Fruit fly (Drosophila melanogaster) whole organism, embryonic: ENCODE results near the gene Npc2f.

ENCODE experiments used
- Antp ChIP-seq: fragments of 200-800 bp; sonication (Bioruptor generic); optimal IDR thresholded peaks from 3 replicates; lab custom pipeline; 2016; ENCODE audit warnings: missing biosample characterization, missing genetic modification characterization
- Asciz ChIP-seq: fragments of 200-800 bp; sonication (Bioruptor generic); optimal IDR thresholded peaks from 2 replicates; lab custom pipeline; 2017; ENCODE audit warnings: missing biosample characterization, mild to moderate bottlenecking, missing genetic modification characterization, missing genetic modification reagents
- CG10267 ChIP-seq: fragments of 200-800 bp; sonication (Bioruptor generic); optimal IDR thresholded peaks from 2 replicates; lab custom pipeline; 2018; ENCODE audit warnings: missing biosample characterization, mild to moderate bottlenecking, missing genetic modification characterization, moderate library complexity
- CG10321 ChIP-seq: fragments of 200-800 bp; sonication (Bioruptor generic); IDR thresholded peaks from 2 replicates; pipeline ENCODE4 v1.3.6; 2022; ENCODE audit warnings: missing biosample characterization, missing genetic modification characterization
- CG10431 ChIP-seq: fragments of 200-800 bp; sonication (Bioruptor generic); optimal IDR thresholded peaks from 3 replicates; lab custom pipeline; 2018; ENCODE audit warnings: missing biosample characterization, mild to moderate bottlenecking, missing genetic modification characterization
- CG10654 ChIP-seq: fragments of 200-800 bp; sonication (Bioruptor generic); optimal IDR thresholded peaks from 2 replicates; lab custom pipeline; 2016; ENCODE audit warnings: missing biosample characterization, missing genetic modification characterization
- CG14860 ChIP-seq: fragments of 200-800 bp; sonication (Bioruptor generic); IDR thresholded peaks from 3 replicates; pipeline ENCODE4 v1.3.6; 2022; ENCODE audit warnings: missing biosample characterization, missing genetic modification characterization; ENCODE audit not compliant: partially characterized antibody
- CG16815 ChIP-seq: fragments of 200-800 bp; sonication (Bioruptor generic); optimal IDR thresholded peaks from 3 replicates; lab custom pipeline; 2017; ENCODE audit warnings: missing biosample characterization, mild to moderate bottlenecking, missing genetic modification characterization
- CG17328 ChIP-seq: fragments of 200-800 bp; sonication (Bioruptor generic); IDR thresholded peaks from 2 replicates; pipeline ENCODE4 v1.3.6; 2022; ENCODE audit warnings: missing biosample characterization, missing genetic modification characterization
- CG18476 ChIP-seq: fragments of 200-800 bp; sonication (Bioruptor generic); optimal IDR thresholded peaks from 2 replicates; lab custom pipeline; 2016; ENCODE audit warnings: missing biosample characterization, mild to moderate bottlenecking, missing genetic modification characterization
- CG2120 ChIP-seq: fragments of 200-800 bp; sonication (Bioruptor generic); optimal IDR thresholded peaks from 3 replicates; lab custom pipeline; 2016; ENCODE audit warnings: missing biosample characterization, missing genetic modification characterization
- CG31365 ChIP-seq: fragments of 200-800 bp; sonication (Bioruptor generic); optimal IDR thresholded peaks from 2 replicates; lab custom pipeline; 2018; ENCODE audit warnings: missing biosample characterization, mild to moderate bottlenecking, missing genetic modification characterization
- CG34224 ChIP-seq: fragments of 200-800 bp; sonication (Bioruptor generic); IDR thresholded peaks from 3 replicates; pipeline ENCODE4 v1.3.6; 2022; ENCODE audit warnings: missing biosample characterization, missing genetic modification characterization; ENCODE audit not compliant: partially characterized antibody
- CG3838 ChIP-seq: fragments of 200-800 bp; sonication (Bioruptor generic); optimal IDR thresholded peaks from 3 replicates; lab custom pipeline; 2016; ENCODE audit warnings: missing biosample characterization, missing genetic modification characterization
- CG6791 ChIP-seq: fragments of 200-800 bp; sonication (Bioruptor generic); IDR thresholded peaks from 3 replicates; pipeline ENCODE4 v1.3.6; 2022; ENCODE audit warnings: missing biosample characterization, missing genetic modification characterization; ENCODE audit not compliant: partially characterized antibody
- CG8281 ChIP-seq: fragments of 200-800 bp; sonication (Bioruptor generic); optimal IDR thresholded peaks from 2 replicates; lab custom pipeline; 2018; ENCODE audit warnings: missing biosample characterization, mild to moderate bottlenecking, missing genetic modification characterization, moderate library complexity
- CG9609 ChIP-seq: fragments of 200-800 bp; sonication (Bioruptor generic); optimal IDR thresholded peaks from 3 replicates; lab custom pipeline; 2016; ENCODE audit warnings: missing biosample characterization, missing genetic modification characterization
- Dek ChIP-seq: fragments of 200-800 bp; sonication (Bioruptor generic); optimal IDR thresholded peaks from 3 replicates; lab custom pipeline; 2019; ENCODE audit warnings: missing biosample characterization, mild to moderate bottlenecking, missing genetic modification characterization, moderate library complexity
- Dip3 ChIP-seq: fragments of 200-800 bp; sonication (Bioruptor generic); optimal IDR thresholded peaks from 3 replicates; lab custom pipeline; 2016; ENCODE audit warnings: missing biosample characterization, missing genetic modification characterization
- Doc3 ChIP-seq: fragments of 200-800 bp; sonication (Bioruptor generic); IDR thresholded peaks from 3 replicates; pipeline ENCODE4 v1.3.6; 2022; ENCODE audit warnings: missing biosample characterization, missing genetic modification characterization; ENCODE audit not compliant: partially characterized antibody
- Dref ChIP-seq: fragments of 200-800 bp; sonication (Bioruptor generic); IDR thresholded peaks from 2 replicates; pipeline ENCODE4 v1.3.6; 2022; ENCODE audit warnings: missing biosample characterization, missing genetic modification characterization
- Ets65A ChIP-seq: fragments of 200-800 bp; sonication (Bioruptor generic); peaks from one replicate; lab custom pipeline; 2016; ENCODE audit warnings: missing biosample characterization, missing genetic modification characterization
- Ets97D ChIP-seq: fragments of 200-800 bp; sonication (Bioruptor generic); optimal IDR thresholded peaks from 3 replicates; lab custom pipeline; 2016; ENCODE audit warnings: missing biosample characterization, missing genetic modification characterization
- Hmr ChIP-seq: fragments of 200-800 bp; sonication (Bioruptor generic); optimal IDR thresholded peaks from 3 replicates; lab custom pipeline; 2017; ENCODE audit warnings: mild to moderate bottlenecking, missing biosample characterization, missing genetic modification reagents, missing genetic modification characterization
- Hr3 ChIP-seq: fragments of 200-800 bp; sonication (Bioruptor generic); optimal IDR thresholded peaks from 3 replicates; lab custom pipeline; 2016; ENCODE audit warnings: missing biosample characterization, missing genetic modification characterization
- Med ChIP-seq: fragments of 200-800 bp; sonication (Bioruptor generic); peaks from one replicate; lab custom pipeline; 2016; ENCODE audit warnings: missing biosample characterization, missing genetic modification characterization, mild to moderate bottlenecking, inconsistent platforms, moderate library complexity
- Nf-YB ChIP-seq: fragments of 200-800 bp; sonication (Bioruptor generic); optimal IDR thresholded peaks from 3 replicates; lab custom pipeline; 2019; ENCODE audit warnings: missing biosample characterization, mild to moderate bottlenecking, missing genetic modification characterization, moderate library complexity
- Scr ChIP-seq: fragments of 200-800 bp; sonication (Bioruptor generic); IDR thresholded peaks from 2 replicates; pipeline ENCODE4 v1.3.6; 2022; ENCODE audit warnings: missing biosample characterization, missing genetic modification characterization; ENCODE audit not compliant: partially characterized antibody
- Ssrp ChIP-seq: fragments of 200-800 bp; sonication (Bioruptor generic); optimal IDR thresholded peaks from 2 replicates; lab custom pipeline; 2018; ENCODE audit warnings: missing biosample characterization, mild to moderate bottlenecking, missing genetic modification characterization, moderate library complexity
- abd-A ChIP-seq: fragments of 200-800 bp; sonication (Bioruptor generic); optimal IDR thresholded peaks from 3 replicates; lab custom pipeline; 2019; ENCODE audit warnings: missing biosample characterization, mild to moderate bottlenecking, missing genetic modification characterization, moderate library complexity
- bigmax ChIP-seq: fragments of 200-800 bp; sonication (Bioruptor generic); optimal IDR thresholded peaks from 2 replicates; lab custom pipeline; 2018; ENCODE audit warnings: missing biosample characterization, mild to moderate bottlenecking, missing genetic modification characterization
- bsh ChIP-seq, 2 experiments: fragments of 200-800 bp; sonication (Bioruptor generic); optimal IDR thresholded peaks; 2 replicates each; lab custom pipeline; 2017 to 2018; ENCODE audit warnings: mild to moderate bottlenecking in 2 of 2, missing biosample characterization in 2 of 2, missing genetic modification characterization in 2 of 2, moderate library complexity in 1 of 2
- btn ChIP-seq: fragments of 200-800 bp; sonication (Bioruptor generic); optimal IDR thresholded peaks from 2 replicates; lab custom pipeline; 2016; ENCODE audit warnings: missing biosample characterization, missing genetic modification characterization
- caup ChIP-seq: fragments of 200-800 bp; sonication (Bioruptor generic); optimal IDR thresholded peaks from 3 replicates; lab custom pipeline; 2017; ENCODE audit warnings: missing biosample characterization, mild to moderate bottlenecking, missing genetic modification characterization, moderate library complexity; ENCODE audit not compliant: severe bottlenecking
- corto ChIP-seq: fragments of 200-800 bp; sonication (Bioruptor generic); optimal IDR thresholded peaks from 2 replicates; lab custom pipeline; 2016; ENCODE audit warnings: missing biosample characterization, mild to moderate bottlenecking, missing genetic modification characterization, moderate library complexity
- da ChIP-seq: fragments of 200-800 bp; sonication (Bioruptor generic); optimal IDR thresholded peaks from 2 replicates; lab custom pipeline; 2016; ENCODE audit warnings: missing biosample characterization, missing genetic modification characterization
- eyg ChIP-seq: fragments of 200-800 bp; sonication (Bioruptor generic); optimal IDR thresholded peaks from 3 replicates; lab custom pipeline; 2016; ENCODE audit warnings: missing biosample characterization, missing genetic modification characterization
- jumu ChIP-seq: fragments of 200-800 bp; sonication (Bioruptor generic); optimal IDR thresholded peaks from 3 replicates; lab custom pipeline; 2016; ENCODE audit warnings: missing biosample characterization, missing genetic modification characterization
- kni ChIP-seq: fragments of 200-800 bp; sonication (Bioruptor generic); optimal IDR thresholded peaks from 3 replicates; lab custom pipeline; 2017; ENCODE audit warnings: mild to moderate bottlenecking, missing biosample characterization, missing genetic modification reagents, missing genetic modification characterization
- mirr ChIP-seq: fragments of 200-800 bp; sonication (Bioruptor generic); optimal IDR thresholded peaks from 3 replicates; lab custom pipeline; 2018; ENCODE audit warnings: missing biosample characterization, mild to moderate bottlenecking, missing genetic modification characterization
- slou ChIP-seq: fragments of 200-800 bp; sonication (Bioruptor generic); optimal IDR thresholded peaks from 3 replicates; lab custom pipeline; 2016; ENCODE audit warnings: missing biosample characterization, missing genetic modification characterization
- tio ChIP-seq: fragments of 200-800 bp; sonication (Bioruptor generic); optimal IDR thresholded peaks from 2 replicates; lab custom pipeline; 2017; ENCODE audit warnings: missing biosample characterization, missing genetic modification characterization, inconsistent platforms
- tna ChIP-seq: fragments of 200-800 bp; sonication (Bioruptor generic); IDR thresholded peaks from 2 replicates; pipeline ENCODE4 v1.3.6; 2022; ENCODE audit warnings: missing biosample characterization, missing genetic modification characterization; ENCODE audit not compliant: partially characterized antibody
- toy ChIP-seq: fragments of 200-800 bp; sonication (Bioruptor generic); IDR thresholded peaks from 2 replicates; pipeline ENCODE4 v1.3.6; 2022; ENCODE audit warnings: missing biosample characterization, missing genetic modification characterization
- trh ChIP-seq: fragments of 200-800 bp; sonication (Bioruptor generic); optimal IDR thresholded peaks from 2 replicates; lab custom pipeline; 2016; ENCODE audit warnings: missing biosample characterization, missing genetic modification characterization
- wek ChIP-seq: fragments of 200-800 bp; sonication (Bioruptor generic); optimal IDR thresholded peaks from 3 replicates; lab custom pipeline; 2018; ENCODE audit warnings: missing biosample characterization, mild to moderate bottlenecking, missing genetic modification characterization, moderate library complexity
- z ChIP-seq: fragments of 200-800 bp; sonication (Bioruptor generic); IDR thresholded peaks from 3 replicates; pipeline ENCODE4 v1.3.6; 2022; ENCODE audit warnings: missing biosample characterization, missing genetic modification characterization

Gene Npc2f

DNA sequence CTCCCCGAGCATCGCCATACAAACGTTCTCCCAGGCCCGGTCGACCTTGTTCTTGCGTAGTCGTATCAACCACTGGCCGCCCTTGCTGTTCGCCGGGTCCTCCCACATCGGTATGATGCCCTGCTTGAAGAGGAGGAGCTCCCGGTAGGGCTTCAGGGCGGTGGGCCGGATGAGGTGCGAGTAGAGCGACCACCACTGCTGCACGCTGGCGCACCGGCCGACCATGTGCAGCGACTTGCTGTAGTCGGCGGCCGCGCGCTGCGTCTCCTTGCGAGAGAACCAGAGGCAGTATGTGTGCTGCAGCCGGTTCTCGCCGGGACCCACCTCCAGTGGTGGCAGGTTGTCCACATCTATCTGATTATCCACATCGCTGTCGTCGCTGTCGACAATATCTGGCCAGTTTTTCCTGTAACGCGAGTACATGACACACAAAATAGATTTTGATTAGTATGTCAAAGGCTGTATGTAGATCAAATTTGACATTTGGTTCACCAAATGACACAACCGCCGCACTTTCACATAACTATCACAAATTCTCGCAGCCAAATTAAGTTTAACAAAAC is 30.7 kb upstream of the Npc2f start, which contains the start of gene CG10694:
CG10694 (plus strand) TSS at position 513 of the 563 bp plus-strand sequence.
- no peak for TF ChIP-seq CG18476
- peak; percentile 63 for TF ChIP-seq Med (GFP tag; lab: Kevin White, UChicago)
- TF ChIP-seq Ets65A (GFP tag; lab: Kevin White, UChicago), result peak; percentile 87
- no peak for TF ChIP-seq caup
- no peak for TF ChIP-seq Asciz (GFP tag; lab: Kevin White, UChicago)
- TF ChIP-seq, all 482 proteins: peak for 2

- TF ChIP-seq abd-A (peak; percentile 98), CG9609 (GFP tag; lab: Kevin White, UChicago) (peak; percentile 73), Hr3 (GFP tag; lab: Kevin White, UChicago) (peak; percentile 100), CG31365 (tag; lab: Kevin White, UChicago) (peak; percentile 79), tio (peak; percentile 99), corto (peak; percentile 82), CG14860 (GFP tag; lab: Robert Waterston, UW) (no peak), tna (GFP tag; lab: Robert Waterston, UW) (no peak), CG10431 (GFP tag; lab: Kevin White, UChicago) (peak; percentile 98), CG10654 (GFP tag; lab: Kevin White, UChicago) (peak; percentile 98), Hmr (GFP tag; lab: Kevin White, UChicago) (peak; percentile 99), bsh (GFP tag; optimal IDR thresholded peaks at IDR 0.05; lab: Kevin White, UChicago) (peak; percentile 97 to 99), CG6791 (GFP tag; lab: Robert Waterston, UW) (no peak), wek (GFP tag; lab: Kevin White, UChicago) (peak; percentile 80), Doc3 (GFP tag; lab: Robert Waterston, UW) (no peak), Dek (tag; lab: Kevin White, UChicago) (peak; percentile 99), Antp (GFP tag; lab: Kevin White, UChicago) (peak; percentile 83), CG34224 (GFP tag; lab: Robert Waterston, UW) (no peak), Nf-YB (GFP tag; lab: Kevin White, UChicago) (peak; percentile 92), jumu (GFP tag; lab: Kevin White, UChicago) (peak; percentile 78), trh (GFP tag; lab: Kevin White, UChicago) (peak; percentile 97), mirr (peak; percentile 98), da (GFP tag; lab: Kevin White, UChicago) (peak; percentile 27), Scr (GFP tag; lab: Robert Waterston, UW) (no peak), CG3838 (GFP tag; lab: Kevin White, UChicago) (peak; percentile 93), Dip3 (GFP tag; lab: Kevin White, UChicago) (peak; percentile 89), eyg (GFP tag; lab: Kevin White, UChicago) (peak; percentile 74), kni (GFP tag; lab: Kevin White, UChicago) (peak; percentile 98), CG8281 (tag; lab: Kevin White, UChicago) (peak; percentile 94), CG17328 (GFP tag; lab: Robert Waterston, UW) (no peak), CG10267 (peak; percentile 100), z (no peak), CG16815 (GFP tag; lab: Kevin White, UChicago) (peak; percentile 99), Ets97D (GFP tag; lab: Kevin White, UChicago) (peak; percentile 84), slou (GFP tag; lab: Kevin White, UChicago) (peak; percentile 97), btn (GFP tag; lab: Kevin White, UChicago) (peak; percentile 62), Ssrp (tag; lab: Kevin White, UChicago) (peak; percentile 100), Dref (GFP tag; lab: Robert Waterston, UW) (0 out of 2 replicates have a peak, but pooled peaks have one; percentile 33), CG2120 (GFP tag; lab: Kevin White, UChicago) (peak; percentile 98), CG10321 (0 out of 2 replicates have a peak, but pooled peaks have one; percentile 87), bigmax (GFP tag; lab: Kevin White, UChicago) (peak; percentile 67), toy (GFP tag; lab: Robert Waterston, UW) (no peak; the same call in 1 of the 2 replicates)
Observed at dm6 chr3R:24108902-24109389, 28.7 kb upstream of the Npc2f start, which contains the start of the genes eIF4EHP and CG18428. TSS of gene eIF4EHP (minus strand) at chr3R:24108960. TSS of gene CG18428 (plus strand) at chr3R:24109336.
